Worm (Caenorhabditis elegans) whole organism, late embryonic: Measurements from ENCODE around the gene suex-1.

Experiments used
- Y22D7AL.16 ChIP-seq: sonication (generic microtip); optimal IDR thresholded peaks from 2 replicates; lab custom pipeline; 2016; ENCODE audit warnings: missing genetic modification characterization, missing compliant biosample characterization
- ahr-1 ChIP-seq: sonication (generic microtip); optimal IDR thresholded peaks from 2 replicates; lab custom pipeline; 2016; ENCODE audit warnings: missing genetic modification characterization, missing compliant biosample characterization
- ama-1 ChIP-seq: fragments of 150-350 bp; optimal IDR thresholded peaks from 2 replicates; lab custom pipeline; 2014
- ceh-18 ChIP-seq: sonication (generic microtip); optimal IDR thresholded peaks from 2 replicates; lab custom pipeline; 2016; ENCODE audit warnings: missing genetic modification characterization, missing compliant biosample characterization
- ceh-2 ChIP-seq: sonication (generic microtip); optimal IDR thresholded peaks from 2 replicates; lab custom pipeline; 2016; ENCODE audit warnings: missing genotype, missing genetic modification characterization, missing compliant biosample characterization
- ceh-30 ChIP-seq: fragments of 150-350 bp; optimal IDR thresholded peaks from 2 replicates; lab custom pipeline; 2014; ENCODE audit warnings: missing biosample characterization, missing genetic modification characterization
- ceh-34 ChIP-seq: sonication (generic microtip); optimal IDR thresholded peaks from 2 replicates; lab custom pipeline; 2016; ENCODE audit warnings: mild to moderate bottlenecking, missing genetic modification characterization, missing compliant biosample characterization
- ceh-6 ChIP-seq: fragments of 200-800 bp; sonication (Bioruptor generic); optimal IDR thresholded peaks from 2 replicates; lab custom pipeline; 2018; ENCODE audit warnings: mild to moderate bottlenecking, missing genetic modification characterization, missing compliant biosample characterization
- che-1 ChIP-seq: sonication (generic microtip); optimal IDR thresholded peaks from 2 replicates; lab custom pipeline; 2016; ENCODE audit warnings: mild to moderate bottlenecking, missing genetic modification characterization, missing compliant biosample characterization
- fax-1 ChIP-seq: sonication (generic microtip); optimal IDR thresholded peaks from 2 replicates; lab custom pipeline; 2016; ENCODE audit warnings: missing genotype, missing genetic modification characterization, missing compliant biosample characterization
- hlh-8 ChIP-seq: sonication (generic microtip); optimal IDR thresholded peaks from 2 replicates; lab custom pipeline; 2016; ENCODE audit warnings: missing genotype, missing genetic modification characterization, missing compliant biosample characterization
- nfya-1 ChIP-seq: sonication (generic microtip); optimal IDR thresholded peaks from 2 replicates; lab custom pipeline; 2017; ENCODE audit warnings: missing genetic modification characterization, mild to moderate bottlenecking, missing compliant biosample characterization, antibody characterized with exemption, moderate library complexity
- pag-3 ChIP-seq: sonication (generic microtip); optimal IDR thresholded peaks from 2 replicates; lab custom pipeline; 2016; ENCODE audit warnings: missing compliant biosample characterization, missing genetic modification characterization, borderline replicate concordance
- pat-9 ChIP-seq: fragments of 200-800 bp; sonication (Bioruptor generic); optimal IDR thresholded peaks from 2 replicates; lab custom pipeline; 2018; ENCODE audit warnings: mild to moderate bottlenecking, missing genetic modification characterization, moderate library complexity, missing compliant biosample characterization
- pha-2 ChIP-seq: sonication (generic microtip); optimal IDR thresholded peaks from 2 replicates; lab custom pipeline; 2017; ENCODE audit warnings: mild to moderate bottlenecking, missing genetic modification characterization, missing compliant biosample characterization
- sdc-2 ChIP-seq: sonication (generic microtip); optimal IDR thresholded peaks from 2 replicates; lab custom pipeline; 2016; ENCODE audit warnings: missing genotype, missing genetic modification characterization, missing compliant biosample characterization
- syd-9 ChIP-seq: sonication (generic microtip); optimal IDR thresholded peaks from 2 replicates; lab custom pipeline; 2016; ENCODE audit warnings: mild to moderate bottlenecking, missing genetic modification characterization, moderate library complexity, missing compliant biosample characterization
- unc-3 ChIP-seq, 2 experiments: fragments of 200-800 bp in 1 of 2; sonication (Bioruptor generic) in 1 of 2; sonication (generic microtip) in 1 of 2; conservative IDR thresholded peaks in 1 of 2; optimal IDR thresholded peaks in 1 of 2; 2 replicates each; pipeline versions ENCODE4 v1.3.6 to Lab custom; 2016 to 2022; ENCODE audit warnings: missing compliant biosample characterization in 2 of 2, missing genetic modification characterization in 2 of 2, missing genetic modification reagents in 1 of 2
- unc-42 ChIP-seq: sonication (generic microtip); optimal IDR thresholded peaks from 2 replicates; lab custom pipeline; 2016; ENCODE audit warnings: missing genotype, missing genetic modification characterization, missing compliant biosample characterization
- unc-55 ChIP-seq: sonication (generic microtip); optimal IDR thresholded peaks from 2 replicates; lab custom pipeline; 2017; ENCODE audit warnings: missing biosample characterization, missing genetic modification reagents, missing genetic modification characterization

The suex-1 gene

ce11 chrII:5449219-5449618 lies 48.8 kb downstream of the suex-1 start:
- peak; percentile 77 for TF ChIP-seq unc-55 (GFP tag; lab: Kevin White, UChicago)
- no peak for TF ChIP-seq pag-3
- no peak for TF ChIP-seq syd-9 (tag; lab: Kevin White, UChicago)
- TF ChIP-seq ceh-18 (tag; lab: Kevin White, UChicago) = peak; percentile 23
- TF ChIP-seq, all 69 proteins: peak for 2

ce11 chrII:5447381-5447780 lies 50.7 kb downstream of the suex-1 start, which contains the start of gene cex-1:
Gene cex-1, plus strand, starts transcription at chrII:5447681.
- TF ChIP-seq fax-1 (tag; lab: Kevin White, UChicago) (no peak), che-1 (tag; lab: Kevin White, UChicago) (no peak), nfya-1 (tag; lab: Kevin White, UChicago) (no peak), hlh-8 (tag; lab: Kevin White, UChicago) (no peak), ceh-30 (no peak), ceh-34 (tag; lab: Kevin White, UChicago) (no peak), unc-55 (GFP tag; lab: Kevin White, UChicago) (no peak), pha-2 (tag; lab: Kevin White, UChicago) (no peak), ceh-18 (tag; lab: Kevin White, UChicago) (no peak), ceh-6 (GFP tag; lab: Kevin White, UChicago) (no peak), sdc-2 (tag; lab: Kevin White, UChicago) (no peak), ama-1 (no peak), Y22D7AL.16 (tag; lab: Kevin White, UChicago) (no peak), ceh-2 (tag; lab: Kevin White, UChicago) (no peak), unc-3 (GFP tag; conservative IDR thresholded peaks at IDR 0.05; lab: Robert Waterston, UW) (no peak), unc-3 (tag; optimal IDR thresholded peaks at IDR 0.05; lab: Kevin White, UChicago) (no peak), unc-42 (tag; lab: Kevin White, UChicago) (no peak), ahr-1 (tag; lab: Kevin White, UChicago) (no peak), pat-9 (tag; lab: Kevin White, UChicago) (no peak)
- TF ChIP-seq, all 69 proteins: peak for 0
